Worm (Caenorhabditis elegans) whole organism, L1 larva: ENCODE measurements around the gene swd-2.1.

Source experiments
- C34B4.2 ChIP-seq: sonication (generic microtip); optimal IDR thresholded peaks from 2 replicates; lab custom pipeline; 2017; ENCODE audit warnings: mild to moderate bottlenecking, missing genetic modification characterization, missing compliant biosample characterization
- Y116A8C.19 ChIP-seq: sonication (generic microtip); optimal IDR thresholded peaks from 2 replicates; lab custom pipeline; 2016; ENCODE audit warnings: missing compliant biosample characterization, missing genetic modification characterization, borderline replicate concordance
- aly-2 ChIP-seq: fragments of 150-350 bp; optimal IDR thresholded peaks from 2 replicates; lab custom pipeline; 2014; ENCODE audit warnings: missing biosample characterization, missing genetic modification characterization
- ama-1 ChIP-seq: fragments of 150-350 bp; optimal IDR thresholded peaks from 2 replicates; lab custom pipeline; 2014
- blmp-1 ChIP-seq: fragments of 150-350 bp; optimal IDR thresholded peaks from 2 replicates; lab custom pipeline; 2014; ENCODE audit warnings: missing biosample characterization, missing genetic modification characterization
- ceh-82 ChIP-seq, 3 experiments: fragments of 150-350 bp in 1 of 3; sonication (generic microtip) in 2 of 3; optimal IDR thresholded peaks; 2 replicates each; lab custom pipeline; 2014 to 2017; ENCODE audit warnings: missing biosample characterization in 3 of 3, missing genetic modification characterization in 3 of 3
- ceh-88 ChIP-seq: fragments of 200-800 bp; sonication (Bioruptor generic); IDR thresholded peaks from 2 replicates; pipeline ENCODE4 v1.3.6; 2022; ENCODE audit warnings: missing genetic modification characterization, missing compliant biosample characterization
- dpl-1 ChIP-seq, 3 experiments: fragments of 150-350 bp in 2 of 3; sonication (generic microtip) in 1 of 3; optimal IDR thresholded peaks; 2 replicates each; lab custom pipeline; 2014 to 2017; ENCODE audit warnings: missing biosample characterization in 3 of 3, missing genetic modification characterization in 3 of 3, missing genetic modification reagents in 3 of 3
- dsc-1 ChIP-seq: sonication (generic microtip); optimal IDR thresholded peaks from 2 replicates; lab custom pipeline; 2016; ENCODE audit warnings: mild to moderate bottlenecking, missing genetic modification characterization, missing compliant biosample characterization
- efl-1 ChIP-seq, 4 experiments: fragments of 150-350 bp; optimal IDR thresholded peaks in 3 of 4; peaks in 1 of 4; 1 replicate in 1 of 4; 2 replicates in 3 of 4; lab custom pipeline; 2014; ENCODE audit warnings: missing biosample characterization in 2 of 4, missing genetic modification characterization in 2 of 4, missing genetic modification reagents in 2 of 4
- efl-3 ChIP-seq: fragments of 200-800 bp; sonication (Bioruptor generic); optimal IDR thresholded peaks from 2 replicates; lab custom pipeline; 2018; ENCODE audit warnings: mild to moderate bottlenecking, missing genetic modification characterization, missing compliant biosample characterization
- elt-2 ChIP-seq: sonication (generic microtip); optimal IDR thresholded peaks from 2 replicates; lab custom pipeline; 2016; ENCODE audit warnings: missing genetic modification characterization, mild to moderate bottlenecking, inconsistent platforms, missing compliant biosample characterization, missing genetic modification reagents
- elt-3 ChIP-seq, 6 experiments: fragments of 150-350 bp in 1 of 6; sonication (generic microtip); optimal IDR thresholded peaks; 2 replicates each; lab custom pipeline; 2017 to 2018; ENCODE audit warnings: missing biosample characterization in 6 of 6, missing genetic modification characterization in 6 of 6, inconsistent platforms in 1 of 6
- ets-5 ChIP-seq: fragments of 200-800 bp; sonication (Bioruptor generic); IDR thresholded peaks from 2 replicates; pipeline ENCODE4 v1.3.6; 2022; ENCODE audit warnings: missing genetic modification characterization, missing compliant biosample characterization
- grh-1 ChIP-seq: fragments of 200-800 bp; sonication (Bioruptor generic); IDR thresholded peaks from 2 replicates; pipeline ENCODE4 v1.3.6; 2022; ENCODE audit warnings: missing genetic modification reagents, missing genetic modification characterization, missing compliant biosample characterization
- hlh-17 ChIP-seq: fragments of 200-800 bp; sonication (Bioruptor generic); optimal IDR thresholded peaks from 2 replicates; lab custom pipeline; 2018; ENCODE audit warnings: missing genetic modification characterization, mild to moderate bottlenecking, missing compliant biosample characterization, moderate library complexity, borderline replicate concordance
- isw-1 ChIP-seq: fragments of 200-800 bp; sonication (Bioruptor generic); IDR thresholded peaks from 2 replicates; pipeline ENCODE4 v1.3.6; 2022; ENCODE audit warnings: missing genetic modification characterization, missing compliant biosample characterization
- jun-1 ChIP-seq: fragments of 150-350 bp; optimal IDR thresholded peaks from 2 replicates; lab custom pipeline; 2014; ENCODE audit warnings: missing biosample characterization, missing genetic modification reagents, missing genetic modification characterization
- lin-14 ChIP-seq: fragments of 200-800 bp; sonication (Bioruptor generic); optimal IDR thresholded peaks from 2 replicates; lab custom pipeline; 2018; ENCODE audit warnings: mild to moderate bottlenecking, missing genetic modification characterization, moderate library complexity, missing compliant biosample characterization
- lin-15B ChIP-seq: fragments of 150-350 bp; sonication (generic microtip); optimal IDR thresholded peaks from 3 replicates; lab custom pipeline; 2014; ENCODE audit warnings: missing biosample characterization, missing genetic modification characterization
- lin-39 ChIP-seq: fragments of 150-350 bp; optimal IDR thresholded peaks from 2 replicates; lab custom pipeline; 2014; ENCODE audit warnings: missing biosample characterization, missing genetic modification reagents, missing genetic modification characterization
- lir-3 ChIP-seq: sonication (generic microtip); optimal IDR thresholded peaks from 2 replicates; lab custom pipeline; 2016; ENCODE audit warnings: mild to moderate bottlenecking, missing genetic modification characterization, moderate library complexity, missing compliant biosample characterization; ENCODE audit not compliant: poor library complexity
- lsy-2 ChIP-seq, 2 experiments: fragments of 150-350 bp; optimal IDR thresholded peaks; 2 replicates each; lab custom pipeline; 2014; ENCODE audit warnings: missing biosample characterization in 2 of 2, missing genetic modification characterization in 2 of 2
- mab-9 ChIP-seq: fragments of 200-800 bp; sonication (Bioruptor generic); IDR thresholded peaks from 2 replicates; pipeline ENCODE4 v1.3.6; 2022; ENCODE audit warnings: missing genetic modification reagents, missing genetic modification characterization, missing compliant biosample characterization
- mdl-1 ChIP-seq, 2 experiments: fragments of 150-350 bp; optimal IDR thresholded peaks; 2 replicates each; lab custom pipeline; 2014 to 2017; ENCODE audit warnings: missing biosample characterization in 2 of 2, missing genetic modification characterization in 2 of 2, inconsistent platforms in 1 of 2
- mep-1 ChIP-seq: fragments of 150-350 bp; optimal IDR thresholded peaks from 2 replicates; lab custom pipeline; 2014; ENCODE audit warnings: missing biosample characterization, missing genetic modification characterization
- nhr-11 ChIP-seq: fragments of 150-350 bp; optimal IDR thresholded peaks from 2 replicates; lab custom pipeline; 2014; ENCODE audit warnings: missing biosample characterization, missing genetic modification characterization
- nhr-19 ChIP-seq: fragments of 200-800 bp; sonication (Bioruptor generic); conservative IDR thresholded peaks from 2 replicates; pipeline ENCODE4 v1.3.6; 2022; ENCODE audit warnings: missing genetic modification characterization, missing compliant biosample characterization
- nhr-20 ChIP-seq: sonication (generic microtip); optimal IDR thresholded peaks from 2 replicates; lab custom pipeline; 2016; ENCODE audit warnings: mild to moderate bottlenecking, missing genetic modification characterization, missing compliant biosample characterization
- nhr-47 ChIP-seq: sonication (generic microtip); optimal IDR thresholded peaks from 2 replicates; lab custom pipeline; 2016; ENCODE audit warnings: mild to moderate bottlenecking, missing genetic modification characterization, moderate library complexity, missing compliant biosample characterization
- nhr-71 ChIP-seq: sonication (generic microtip); optimal IDR thresholded peaks from 2 replicates; lab custom pipeline; 2016; ENCODE audit warnings: mild to moderate bottlenecking, missing genetic modification characterization, moderate library complexity, missing compliant biosample characterization
- nhr-77 ChIP-seq: fragments of 150-350 bp; optimal IDR thresholded peaks from 2 replicates; lab custom pipeline; 2014; ENCODE audit warnings: missing biosample characterization, missing genetic modification characterization
- nhr-84 ChIP-seq: sonication (generic microtip); optimal IDR thresholded peaks from 2 replicates; lab custom pipeline; 2017; ENCODE audit warnings: missing biosample characterization, missing genetic modification characterization
- nhr-85 ChIP-seq: sonication (generic microtip); peaks from one replicate; lab custom pipeline; 2016; ENCODE audit warnings: missing genetic modification characterization, inconsistent platforms, missing compliant biosample characterization
- nhr-90 ChIP-seq: sonication (generic microtip); optimal IDR thresholded peaks from 2 replicates; lab custom pipeline; 2016; ENCODE audit warnings: mild to moderate bottlenecking, missing genetic modification characterization, missing compliant biosample characterization; ENCODE audit not compliant: poor library complexity
- rnt-1 ChIP-seq: sonication (generic microtip); optimal IDR thresholded peaks from 2 replicates; lab custom pipeline; 2016; ENCODE audit warnings: mild to moderate bottlenecking, missing genetic modification characterization, moderate library complexity, missing compliant biosample characterization
- skn-1 ChIP-seq: fragments of 150-350 bp; optimal IDR thresholded peaks from 2 replicates; lab custom pipeline; 2014; ENCODE audit warnings: missing biosample characterization, missing genetic modification characterization
- snu-23 ChIP-seq: sonication (generic microtip); optimal IDR thresholded peaks from 2 replicates; lab custom pipeline; 2016; ENCODE audit warnings: missing genetic modification characterization, missing compliant biosample characterization
- swsn-7 ChIP-seq: sonication (generic microtip); optimal IDR thresholded peaks from 2 replicates; lab custom pipeline; 2016; ENCODE audit warnings: missing genetic modification characterization, missing compliant biosample characterization
- tbx-2 ChIP-seq: sonication (generic microtip); optimal IDR thresholded peaks from 2 replicates; lab custom pipeline; 2016; ENCODE audit warnings: missing genetic modification characterization, missing compliant biosample characterization
- unc-130 ChIP-seq: fragments of 150-350 bp; optimal IDR thresholded peaks from 2 replicates; lab custom pipeline; 2017; ENCODE audit warnings: missing biosample characterization, missing genetic modification characterization, inconsistent platforms
- xbp-1 ChIP-seq: sonication (generic microtip); optimal IDR thresholded peaks from 2 replicates; lab custom pipeline; 2016; ENCODE audit warnings: missing genetic modification characterization, missing compliant biosample characterization
- zip-4 ChIP-seq: fragments of 200-800 bp; sonication (Bioruptor generic); optimal IDR thresholded peaks from 2 replicates; lab custom pipeline; 2018; ENCODE audit warnings: mild to moderate bottlenecking, missing genetic modification characterization, moderate library complexity, missing compliant biosample characterization
- ztf-11 ChIP-seq, 2 experiments: sonication (generic microtip); optimal IDR thresholded peaks; 2 replicates each; lab custom pipeline; 2016 to 2017; ENCODE audit warnings: missing genetic modification characterization in 2 of 2, missing biosample characterization in 1 of 2, missing compliant biosample characterization in 1 of 2
- ztf-4 ChIP-seq: fragments of 150-350 bp; optimal IDR thresholded peaks from 2 replicates; lab custom pipeline; 2014; ENCODE audit warnings: missing biosample characterization, missing genetic modification characterization

Gene swd-2.1

ce11 chrIV:7785506-7786065 lies 9.8 kb downstream of the swd-2.1 start, which contains the start of gene tag-322 (continued):
- TF ChIP-seq lir-3 (tag; lab: Kevin White, UChicago) (peak; percentile 50), ztf-11 (tag; optimal IDR thresholded peaks at IDR 0.05; lab: Kevin White, UChicago) (peak in 1 of 2 experiments; percentile 30), nhr-19 (GFP tag; lab: Robert Waterston, UW) (peak; percentile 62), grh-1 (0 out of 2 replicates have a peak, but pooled peaks have one; percentile 11), efl-1 (optimal IDR thresholded peaks at IDR 0.05; lab: Kevin White, UChicago) (peak; percentile 72 to 77), efl-1 (GFP tag; optimal IDR thresholded peaks at IDR 0.05 in 1 of 2; lab: Kevin White, UChicago) (peak; percentile 69 to 96), dsc-1 (tag; lab: Kevin White, UChicago) (peak; percentile 75), isw-1 (GFP tag; lab: Robert Waterston, UW) (peak; percentile 15; the same call in 1 of the 2 replicates), C34B4.2 (tag; lab: Kevin White, UChicago) (no peak), swsn-7 (peak; percentile 80), nhr-11 (tag; lab: Kevin White, UChicago) (peak; percentile 27), nhr-20 (tag; lab: Kevin White, UChicago) (peak; percentile 76), xbp-1 (peak; percentile 79), lin-14 (GFP tag; lab: Kevin White, UChicago) (peak; percentile 75), mep-1 (tag; lab: Kevin White, UChicago) (peak; percentile 85), nhr-90 (tag; lab: Kevin White, UChicago) (peak; percentile 60), ama-1 (peak; percentile 64), dpl-1 (GFP tag; optimal IDR thresholded peaks at IDR 0.05; lab: Kevin White, UChicago) (peak; percentile 53 to 74 (median 72)), unc-130 (tag; lab: Kevin White, UChicago) (peak; percentile 20), nhr-77 (tag; lab: Kevin White, UChicago) (peak; percentile 31), blmp-1 (tag; lab: Kevin White, UChicago) (peak; percentile 51), snu-23 (GFP tag; lab: Kevin White, UChicago) (peak; percentile 83), lin-15B (tag; lab: Kevin White, UChicago) (peak; percentile 76), lsy-2 (tag; optimal IDR thresholded peaks at IDR 0.05; lab: Kevin White, UChicago) (peak; percentile 89 to 90), nhr-85 (peak; percentile 83), ets-5 (GFP tag; lab: Robert Waterston, UW) (no peak), ceh-82 (tag; optimal IDR thresholded peaks at IDR 0.05; lab: Kevin White, UChicago) (peak; percentile 52 to 59 (median 52))

- TF ChIP-seq blmp-1 (tag; lab: Kevin White, UChicago) (peak; percentile 21), nhr-47 (tag; lab: Kevin White, UChicago) (peak; percentile 66), efl-1 (optimal IDR thresholded peaks at IDR 0.05; lab: Kevin White, UChicago) (peak; percentile 26 to 42), efl-1 (GFP tag; optimal IDR thresholded peaks at IDR 0.05 in 1 of 2; lab: Kevin White, UChicago) (peak; percentile 21 to 95), jun-1 (tag; lab: Kevin White, UChicago) (no peak), nhr-71 (tag; lab: Kevin White, UChicago) (peak; percentile 65), lin-14 (GFP tag; lab: Kevin White, UChicago) (peak; percentile 71), lin-39 (tag; lab: Kevin White, UChicago) (no peak), unc-130 (tag; lab: Kevin White, UChicago) (peak; percentile 32), efl-3 (GFP tag; lab: Kevin White, UChicago) (no peak), grh-1 (0 out of 2 replicates have a peak, but pooled peaks have one; percentile 25), nhr-85 (peak; percentile 40), elt-3 (tag; optimal IDR thresholded peaks at IDR 0.05; lab: Kevin White, UChicago) (peak in 3 of 6 experiments; percentile 12 to 56 (median 15)), ceh-88 (GFP tag; lab: Robert Waterston, UW) (0 out of 2 replicates have a peak, but pooled peaks have one; percentile 11), dsc-1 (tag; lab: Kevin White, UChicago) (peak; percentile 18), Y116A8C.19 (no peak), aly-2 (peak; percentile 16), nhr-84 (no peak), hlh-17 (GFP tag; lab: Kevin White, UChicago) (no peak), mdl-1 (tag; optimal IDR thresholded peaks at IDR 0.05; lab: Kevin White, UChicago) (peak in 1 of 2 experiments; percentile 78), mab-9 (GFP tag; lab: Robert Waterston, UW) (no peak), zip-4 (GFP tag; lab: Kevin White, UChicago) (no peak), skn-1 (no peak), nhr-11 (tag; lab: Kevin White, UChicago) (no peak), rnt-1 (peak; percentile 31), elt-2 (tag; lab: Kevin White, UChicago) (peak; percentile 6), tbx-2 (tag; lab: Kevin White, UChicago) (peak; percentile 37), ztf-4 (tag; lab: Kevin White, UChicago) (peak; percentile 36), C34B4.2 (tag; lab: Kevin White, UChicago) (no peak), dpl-1 (GFP tag; optimal IDR thresholded peaks at IDR 0.05; lab: Kevin White, UChicago) (peak in 2 of 3 experiments; percentile 31 to 41), lsy-2 (tag; optimal IDR thresholded peaks at IDR 0.05; lab: Kevin White, UChicago) (peak; percentile 55 to 60), nhr-90 (tag; lab: Kevin White, UChicago) (peak; percentile 58), snu-23 (GFP tag; lab: Kevin White, UChicago) (peak; percentile 57), xbp-1 (peak; percentile 7)
These were observed 13.7 kb downstream of the swd-2.1 start, which contains the start of gene imp-3 for ce11 chrIV:7789521-7789949. imp-3 (minus strand) TSS chrIV:7789613.
